Fruit fly (Drosophila melanogaster): ENCODE data around the gene ex.

ex gene

DNA sequence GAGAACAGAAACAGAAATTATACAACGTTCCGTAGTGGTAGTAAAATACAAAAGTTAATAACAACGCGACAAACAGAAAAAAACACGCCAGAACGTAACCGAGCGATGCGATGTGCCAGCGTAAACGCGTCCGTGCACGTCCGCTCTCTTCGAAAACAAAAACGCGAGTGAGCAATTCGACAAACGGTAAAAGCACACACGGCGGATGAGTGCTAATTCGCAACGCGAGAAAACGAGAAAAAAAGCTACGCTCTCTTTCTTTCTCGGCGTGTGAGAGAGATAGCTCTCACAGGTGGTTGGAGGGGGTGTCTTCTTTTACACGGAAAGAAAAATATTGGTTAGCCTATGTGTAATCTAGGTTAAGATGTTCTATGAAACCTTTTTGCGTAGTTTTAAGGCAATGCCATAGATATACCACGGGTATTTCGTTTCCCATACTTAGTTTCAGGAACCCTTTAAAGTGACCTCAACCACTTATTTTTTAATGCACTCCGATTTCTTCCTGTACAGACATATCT, 41.1 kb downstream of the ex start, which contains the start of gene CG4297 (continued):
- TF ChIP-seq jumu (GFP tag; optimal IDR thresholded peaks at IDR 0.05), result peak; percentile 92
- peak; percentile 72 for TF ChIP-seq Hey (tag; optimal IDR thresholded peaks at IDR 0.05)
- peak; percentile 59 for TF ChIP-seq psq (GFP tag; optimal IDR thresholded peaks at IDR 0.05)
- TF ChIP-seq CG3281 (GFP tag; optimal IDR thresholded peaks at IDR 0.05), result peak; percentile 95
- no peak for TF ChIP-seq sc (optimal IDR thresholded peaks at IDR 0.05)
- TF ChIP-seq sc (GFP tag; optimal IDR thresholded peaks at IDR 0.05), result peak; percentile 80
- TF ChIP-seq odd (GFP tag; optimal IDR thresholded peaks at IDR 0.05), result peak; percentile 92
- TF ChIP-seq Deaf1 (tag; optimal IDR thresholded peaks at IDR 0.05), result peak; percentile 70
- TF ChIP-seq vfl (GFP tag; optimal IDR thresholded peaks at IDR 0.05), result peak; percentile 81
- peak; percentile 78 for TF ChIP-seq CG8281 (tag; optimal IDR thresholded peaks at IDR 0.05)
- TF ChIP-seq CG14014 (GFP tag; IDR thresholded peaks at IDR 0.05), result no peak
- peak; percentile 85 for TF ChIP-seq NK7.1 (GFP tag; optimal IDR thresholded peaks at IDR 0.05)
- TF ChIP-seq zen (tag; optimal IDR thresholded peaks at IDR 0.05), result peak; percentile 71
- no peak for TF ChIP-seq CG16813 (GFP tag; IDR thresholded peaks at IDR 0.05; ENCODE audit: partially characterized antibody)
- peak; percentile 93 for TF ChIP-seq CrebB (tag; optimal IDR thresholded peaks at IDR 0.05)
- TF ChIP-seq Side (GFP tag; optimal IDR thresholded peaks at IDR 0.05), result peak; percentile 94
- peak; percentile 88 for TF ChIP-seq CG15514 (GFP tag; optimal IDR thresholded peaks at IDR 0.05)
- TF ChIP-seq Rx (GFP tag; IDR thresholded peaks at IDR 0.05), result no peak
- TF ChIP-seq CG7987 (GFP tag; optimal IDR thresholded peaks at IDR 0.05), result peak; percentile 85
- peak; percentile 65 for TF ChIP-seq CG3838 (GFP tag; optimal IDR thresholded peaks at IDR 0.05)
- peak; percentile 94 for TF ChIP-seq Fer1 (GFP tag; optimal IDR thresholded peaks at IDR 0.05)
- no peak for TF ChIP-seq chm (GFP tag; IDR thresholded peaks at IDR 0.05)
- TF ChIP-seq toy (GFP tag; IDR thresholded peaks at IDR 0.05), result no peak
- TF ChIP-seq CG10366 (GFP tag; IDR thresholded peaks at IDR 0.05), result no peak
- TF ChIP-seq Eip74EF (GFP tag; optimal IDR thresholded peaks at IDR 0.05), result peak in 1 of 2 experiments; percentile 91
- peak; percentile 26 for TF ChIP-seq pzg (GFP tag; optimal IDR thresholded peaks at IDR 0.05)
- TF ChIP-seq CG12391 (tag; optimal IDR thresholded peaks at IDR 0.05), result peak; percentile 90
- no peak for TF ChIP-seq Ptx1 (GFP tag; IDR thresholded peaks at IDR 0.05)
- TF ChIP-seq CG6683 (GFP tag; optimal IDR thresholded peaks at IDR 0.05), result peak; percentile 88
- no peak for TF ChIP-seq Sin3A (optimal IDR thresholded peaks at IDR 0.05)
- peak; percentile 95 for TF ChIP-seq gem (tag; optimal IDR thresholded peaks at IDR 0.05)
- peak; percentile 70 for TF ChIP-seq Spps (tag; optimal IDR thresholded peaks at IDR 0.05)
- TF ChIP-seq bsh (GFP tag; optimal IDR thresholded peaks at IDR 0.05), result peak; percentile 24 to 93
- peak; percentile 85 for TF ChIP-seq fd3F (GFP tag; optimal IDR thresholded peaks at IDR 0.05)
- peak; percentile 38 for TF ChIP-seq Hmx (GFP tag; optimal IDR thresholded peaks at IDR 0.05)
- TF ChIP-seq NC2α (GFP tag; optimal IDR thresholded peaks at IDR 0.05), result peak; percentile 88
- TF ChIP-seq Bgb (GFP tag; IDR thresholded peaks at IDR 0.05; ENCODE audit: partially characterized antibody), result no peak
- peak; percentile 93 for TF ChIP-seq tx (GFP tag; optimal IDR thresholded peaks at IDR 0.05)
- no peak for TF ChIP-seq CG14667 (GFP tag; IDR thresholded peaks at IDR 0.05)
- no peak for TF ChIP-seq ham (GFP tag; IDR thresholded peaks at IDR 0.05)

DNA sequence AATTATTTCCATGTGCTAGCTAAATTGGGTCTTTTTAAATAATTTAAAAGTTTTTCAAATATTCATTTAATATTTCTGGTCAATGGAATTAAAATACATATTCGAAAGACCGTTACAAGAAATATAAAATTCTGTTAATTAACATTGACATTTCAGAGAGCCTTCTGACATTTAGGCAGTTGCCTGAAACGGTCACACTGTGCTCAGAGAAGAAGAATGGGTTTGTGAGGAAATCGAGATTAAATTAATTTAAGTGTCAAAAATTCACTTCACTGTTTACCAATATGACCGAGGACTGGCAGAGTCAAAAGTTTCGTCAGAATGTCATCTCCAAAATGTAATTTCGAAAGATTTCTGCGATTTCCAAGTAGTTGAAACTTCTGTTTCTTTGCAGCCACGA, 41.8 kb downstream of the ex start, which contains the start of gene MED15:
TSS of gene MED15 (plus strand) at position 185 of the 400 bp plus-strand sequence.
- no peak for TF ChIP-seq mam (GFP tag; optimal IDR thresholded peaks at IDR 0.05)
- no peak for TF ChIP-seq Bdp1 (GFP tag; optimal IDR thresholded peaks at IDR 0.05)
- peak; percentile 44 for TF ChIP-seq CG9797 (GFP tag; optimal IDR thresholded peaks at IDR 0.05)
- TF ChIP-seq CG1792 (GFP tag; optimal IDR thresholded peaks at IDR 0.05), result no peak
- TF ChIP-seq gfzf (GFP tag; optimal IDR thresholded peaks at IDR 0.05), result peak; percentile 75
- no peak for TF ChIP-seq CG7786 (GFP tag; optimal IDR thresholded peaks at IDR 0.05)
- no peak for TF ChIP-seq Med (GFP tag)
- peak; percentile 41 for TF ChIP-seq CG1603 (tag; optimal IDR thresholded peaks at IDR 0.05)
- no peak for TF ChIP-seq CG8359 (GFP tag; optimal IDR thresholded peaks at IDR 0.05; ENCODE audit: borderline replicate concordance)
- TF ChIP-seq Max (GFP tag; optimal IDR thresholded peaks at IDR 0.05), result no peak
- TF ChIP-seq stwl (tag; optimal IDR thresholded peaks at IDR 0.05), result peak; percentile 55
- TF ChIP-seq CG10366 (GFP tag; IDR thresholded peaks at IDR 0.05), result no peak
- no peak for TF ChIP-seq CG10267 (tag; optimal IDR thresholded peaks at IDR 0.05)
- peak; percentile 77 for TF ChIP-seq ewg (GFP tag; optimal IDR thresholded peaks at IDR 0.05)
